Fruit fly (Drosophila melanogaster) whole organism: Measurements from ENCODE around the gene CG8939.

Experiments
- CG8478 ChIP-seq: fragments of >200 bp; optimal IDR thresholded peaks from 2 replicates; lab custom pipeline; 2018; ENCODE audit warnings: inconsistent platforms
- Dll ChIP-seq: fragments of >200 bp; optimal IDR thresholded peaks from 2 replicates; lab custom pipeline; 2017
- EcR ChIP-seq, 2 experiments: fragments of >200 bp; optimal IDR thresholded peaks; 2 replicates each; lab custom pipeline; 2017; ENCODE audit warnings: missing biosample characterization in 2 of 2, missing genetic modification characterization in 2 of 2, missing genetic modification reagents in 2 of 2
- pan ChIP-seq: fragments of >200 bp; optimal IDR thresholded peaks from 2 replicates; lab custom pipeline; 2017
- psq ChIP-seq: fragments of >200 bp; optimal IDR thresholded peaks from 2 replicates; lab custom pipeline; 2017
- usp ChIP-seq: fragments of >200 bp; optimal IDR thresholded peaks from 2 replicates; lab custom pipeline; 2017; ENCODE audit warnings: missing biosample characterization, missing genetic modification characterization, mixed read lengths

Gene CG8939

dm6 chrX:15992527-15992897, 4.3 kb upstream of the CG8939 start:
- TF ChIP-seq EcR (GFP tag; optimal IDR thresholded peaks at IDR 0.05; lab: Kevin White, UChicago) (no peak), CG8478 (lab: Kevin White, UChicago) (no peak), usp (no peak), psq (lab: Kevin White, UChicago) (no peak), pan (lab: Kevin White, UChicago) (no peak), Dll (lab: Kevin White, UChicago) (no peak)

- no peak for TF ChIP-seq usp
- TF ChIP-seq EcR (GFP tag; optimal IDR thresholded peaks at IDR 0.05; lab: Kevin White, UChicago) = no peak
- TF ChIP-seq pan (lab: Kevin White, UChicago) = no peak
- TF ChIP-seq Dll (lab: Kevin White, UChicago) = no peak
- no peak for TF ChIP-seq psq (lab: Kevin White, UChicago)
- TF ChIP-seq CG8478 (lab: Kevin White, UChicago) = no peak
These were observed 8.2 kb downstream of the CG8939 start for dm6 chrX:16005066-16005465.

dm6 chrX:16005551-16006197, 8.9 kb downstream of the CG8939 start, which contains the start of the genes vap and CG12698:
Gene vap (minus strand): TSS chrX:16005812.
Gene CG12698 (plus strand): TSS chrX:16006147.
- TF ChIP-seq Dll (lab: Kevin White, UChicago) = no peak
- TF ChIP-seq psq (lab: Kevin White, UChicago) = no peak
- TF ChIP-seq CG8478 (lab: Kevin White, UChicago) = no peak
- no peak for TF ChIP-seq EcR (GFP tag; optimal IDR thresholded peaks at IDR 0.05; lab: Kevin White, UChicago)

DNA sequence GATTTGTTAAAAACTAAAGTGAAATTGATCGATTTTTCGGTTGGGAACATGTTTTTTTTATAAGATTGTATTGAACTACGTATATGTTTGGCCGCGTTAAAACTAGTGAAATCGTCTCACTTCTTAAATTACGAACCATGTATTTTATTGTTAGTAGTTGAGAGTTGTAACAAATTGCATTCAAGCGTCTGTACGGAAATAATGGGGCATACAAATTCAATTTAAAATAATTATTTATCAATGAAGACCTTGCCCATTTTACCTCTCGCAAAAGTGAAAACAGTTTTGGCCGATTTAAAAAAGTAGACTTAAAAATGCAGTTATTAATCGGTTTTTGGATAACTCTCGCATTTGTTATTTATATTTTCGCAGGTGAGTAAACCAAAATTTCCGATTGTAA, 12.0 kb downstream of the CG8939 start, which contains the start of gene Muc14A:
Gene Muc14A, plus strand, starts transcription at position 301 of the 400 bp plus-strand sequence.
- TF ChIP-seq Dll (lab: Kevin White, UChicago) (no peak), EcR (GFP tag; optimal IDR thresholded peaks at IDR 0.05; lab: Kevin White, UChicago) (no peak), CG8478 (lab: Kevin White, UChicago) (no peak)
